Worm (Caenorhabditis elegans): ENCODE results near the gene srh-116.
"Not testable (repeated sequence)": the region's sequence is repeated elsewhere in the genome, so short reads cannot be mapped to it uniquely, and the experiment has no call there.

The srh-116 gene

ce11 chrV:17292740-17293139 is 37.8 kb upstream of the srh-116 start:
- TF ChIP-seq daf-16 (GFP tag; optimal IDR thresholded peaks at IDR 0.05), result no peak
- TF ChIP-seq daf-16 (tag; optimal IDR thresholded peaks at IDR 0.05), result no peak
- no peak for TF ChIP-seq F26F4.8 (GFP tag; conservative IDR thresholded peaks at IDR 0.05)
- no peak for TF ChIP-seq nhr-102 (tag; optimal IDR thresholded peaks at IDR 0.05)
- TF ChIP-seq aha-1 (tag), result peak; percentile 92
- TF ChIP-seq lin-39 (tag; optimal IDR thresholded peaks at IDR 0.05), result no peak
- 0 out of 2 replicates have a peak, but pooled peaks have one; percentile 17 for TF ChIP-seq ceh-44 (GFP tag; IDR thresholded peaks at IDR 0.05)
- TF ChIP-seq ceh-28 (tag; optimal IDR thresholded peaks at IDR 0.05), result no peak
- no peak for TF ChIP-seq mep-1 (tag; optimal IDR thresholded peaks at IDR 0.05)
- no peak for TF ChIP-seq zip-11 (GFP tag; IDR thresholded peaks at IDR 0.05)
- no peak for TF ChIP-seq mdl-1 (tag; optimal IDR thresholded peaks at IDR 0.05)
- TF ChIP-seq T26A8.4 (GFP tag; IDR thresholded peaks at IDR 0.05), result no peak
- no peak for TF ChIP-seq F37D6.2 (tag; optimal IDR thresholded peaks at IDR 0.05)
- no peak for TF ChIP-seq zfp-2 (tag; optimal IDR thresholded peaks at IDR 0.05)

- TF ChIP-seq set-16 (GFP tag; IDR thresholded peaks at IDR 0.05) (no peak), tag-97 (GFP tag; IDR thresholded peaks at IDR 0.05) (no peak), ztf-11 (tag; optimal IDR thresholded peaks at IDR 0.05) (no peak), aha-1 (tag) (peak; percentile 95)
Measured at ce11 chrV:17284159-17284558, 29.2 kb upstream of the srh-116 start.

- TF ChIP-seq F26F4.8 (GFP tag; conservative IDR thresholded peaks at IDR 0.05) (no peak), rbr-2 (tag; optimal IDR thresholded peaks at IDR 0.05) (no peak), dpl-1 (GFP tag; optimal IDR thresholded peaks at IDR 0.05) (no peak)
Measured at ce11 chrV:17273249-17273648, 18.3 kb upstream of the srh-116 start, which contains the start of gene K10G4.10. TSS of gene K10G4.10 (plus strand) at chrV:17273549.

- no peak for TF ChIP-seq mep-1 (tag; optimal IDR thresholded peaks at IDR 0.05)
- peak in 1 of 2 experiments; percentile 91 for TF ChIP-seq unc-62 (GFP tag; optimal IDR thresholded peaks at IDR 0.05 in 1 of 2)
- TF ChIP-seq unc-62 (tag; optimal IDR thresholded peaks at IDR 0.05), result no peak
Measured at ce11 chrV:17272112-17272511, 17.2 kb upstream of the srh-116 start.

- TF ChIP-seq nhr-10 (tag; optimal IDR thresholded peaks at IDR 0.05); zip-11 (GFP tag; IDR thresholded peaks at IDR 0.05); egl-27 (tag; optimal IDR thresholded peaks at IDR 0.05): not testable (repeated sequence)
Measured at ce11 chrV:17264855-17265254, 9.9 kb upstream of the srh-116 start, which contains the start of gene K10G4.3. TSS of gene K10G4.3 (minus strand) at chrV:17264955.

- no peak for TF ChIP-seq Y5F2A.4 (GFP tag; optimal IDR thresholded peaks at IDR 0.05)
- 0 out of 2 replicates have a peak, but pooled peaks have one; percentile 37 for TF ChIP-seq lim-7 (GFP tag; IDR thresholded peaks at IDR 0.05)
Measured at ce11 chrV:17261385-17261784, 6.5 kb upstream of the srh-116 start.

- TF ChIP-seq hif-1 (tag; optimal IDR thresholded peaks at IDR 0.05) (no peak), unc-62 (GFP tag; optimal IDR thresholded peaks at IDR 0.05 in 1 of 2) (peak in 1 of 2 experiments; percentile 72), unc-62 (tag; optimal IDR thresholded peaks at IDR 0.05) (no peak)
Measured at ce11 chrV:17258868-17259267, 3.9 kb upstream of the srh-116 start, which contains the start of gene fbxa-85. TSS of gene fbxa-85 (plus strand) at chrV:17259168.

- TF ChIP-seq unc-62 (GFP tag; optimal IDR thresholded peaks at IDR 0.05 in 1 of 2) (peak in 1 of 2 experiments; percentile 1), unc-62 (tag; optimal IDR thresholded peaks at IDR 0.05) (no peak), pqm-1 (tag; optimal IDR thresholded peaks at IDR 0.05) (peak; percentile 32), rbr-2 (tag; optimal IDR thresholded peaks at IDR 0.05) (no peak), duxl-1 (tag; optimal IDR thresholded peaks at IDR 0.05; ENCODE audit: poor library complexity) (peak; percentile 64)
Measured at ce11 chrV:17258244-17258643, 3.3 kb upstream of the srh-116 start.

Measured in whole organism, L4 larva.